Fruit fly (Drosophila melanogaster) whole organism, embryonic: ENCODE data around the gene SuUR.
A peak's percentile ranks its signal among the peaks of the same experiment; 100 is the strongest.

Source experiments
- Atf3 ChIP-seq: fragments of 200-800 bp; sonication (Bioruptor generic); optimal IDR thresholded peaks from 3 replicates; lab custom pipeline; 2016; ENCODE audit warnings: missing biosample characterization, missing genetic modification characterization
- BEAF-32 ChIP-seq: fragments of 200-800 bp; sonication (Bioruptor generic); optimal IDR thresholded peaks from 3 replicates; lab custom pipeline; 2017; ENCODE audit warnings: missing biosample characterization, missing genetic modification characterization, mild to moderate bottlenecking, moderate library complexity, missing genetic modification reagents
- CG10209 ChIP-seq: fragments of 200-800 bp; sonication (Bioruptor generic); optimal IDR thresholded peaks from 3 replicates; lab custom pipeline; 2017; ENCODE audit warnings: missing biosample characterization, mild to moderate bottlenecking, missing genetic modification characterization, missing genetic modification reagents
- CG15011 ChIP-seq: fragments of 200-800 bp; sonication (Bioruptor generic); optimal IDR thresholded peaks from 3 replicates; lab custom pipeline; 2018; ENCODE audit warnings: missing biosample characterization, mild to moderate bottlenecking, missing genetic modification characterization
- CG17359 ChIP-seq: fragments of 200-800 bp; sonication (Bioruptor generic); optimal IDR thresholded peaks from 3 replicates; lab custom pipeline; 2018; ENCODE audit warnings: missing biosample characterization, mild to moderate bottlenecking, missing genetic modification characterization, moderate library complexity
- CG2875 ChIP-seq: fragments of 200-800 bp; sonication (Bioruptor generic); optimal IDR thresholded peaks from 2 replicates; lab custom pipeline; 2017; ENCODE audit warnings: missing biosample characterization, mild to moderate bottlenecking, missing genetic modification characterization, missing genetic modification reagents
- CG3838 ChIP-seq: fragments of 200-800 bp; sonication (Bioruptor generic); optimal IDR thresholded peaks from 3 replicates; lab custom pipeline; 2016; ENCODE audit warnings: missing biosample characterization, missing genetic modification characterization
- CG4820 ChIP-seq: fragments of 200-800 bp; sonication (Bioruptor generic); optimal IDR thresholded peaks from 3 replicates; lab custom pipeline; 2016; ENCODE audit warnings: missing biosample characterization, missing genetic modification characterization
- CG7357 ChIP-seq: fragments of 200-800 bp; sonication (Bioruptor generic); IDR thresholded peaks from 3 replicates; pipeline ENCODE4 v1.3.6; 2022; ENCODE audit warnings: missing biosample characterization, missing genetic modification characterization
- CG8359 ChIP-seq: fragments of 200-800 bp; sonication (Bioruptor generic); optimal IDR thresholded peaks from 2 replicates; lab custom pipeline; 2017; ENCODE audit warnings: missing biosample characterization, mild to moderate bottlenecking, missing genetic modification characterization, borderline replicate concordance
- CG9215 ChIP-seq: fragments of 200-800 bp; sonication (Bioruptor generic); IDR thresholded peaks from 2 replicates; pipeline ENCODE4 v1.3.6; 2022; ENCODE audit warnings: missing biosample characterization, missing genetic modification characterization
- CG9437 ChIP-seq: fragments of 200-800 bp; sonication (Bioruptor generic); optimal IDR thresholded peaks from 2 replicates; lab custom pipeline; 2018; ENCODE audit warnings: missing biosample characterization, mild to moderate bottlenecking, missing genetic modification characterization
- Camta ChIP-seq: fragments of 200-800 bp; sonication (Bioruptor generic); optimal IDR thresholded peaks from 2 replicates; lab custom pipeline; 2016; ENCODE audit warnings: missing biosample characterization, missing genetic modification characterization
- Dek ChIP-seq: fragments of 200-800 bp; sonication (Bioruptor generic); optimal IDR thresholded peaks from 3 replicates; lab custom pipeline; 2019; ENCODE audit warnings: missing biosample characterization, mild to moderate bottlenecking, missing genetic modification characterization, moderate library complexity
- Doc2 ChIP-seq: fragments of 200-800 bp; sonication (Bioruptor generic); IDR thresholded peaks from 2 replicates; pipeline ENCODE4 v1.3.6; 2022; ENCODE audit warnings: missing biosample characterization, missing genetic modification characterization
- Ets97D ChIP-seq: fragments of 200-800 bp; sonication (Bioruptor generic); optimal IDR thresholded peaks from 3 replicates; lab custom pipeline; 2016; ENCODE audit warnings: missing biosample characterization, missing genetic modification characterization
- GATAe ChIP-seq: fragments of 200-800 bp; sonication (Bioruptor generic); conservative IDR thresholded peaks from 2 replicates; pipeline ENCODE4 v1.3.6; 2022; ENCODE audit warnings: missing biosample characterization, missing genetic modification characterization
- Gug ChIP-seq: fragments of 200-800 bp; sonication (Bioruptor generic); IDR thresholded peaks from 4 replicates; pipeline ENCODE4 v1.3.6; 2022; ENCODE audit warnings: missing biosample characterization, missing genetic modification characterization
- Hr39 ChIP-seq: fragments of >200 bp; optimal IDR thresholded peaks from 2 replicates; lab custom pipeline; 2017
- Max ChIP-seq: fragments of 200-800 bp; sonication (Bioruptor generic); optimal IDR thresholded peaks from 2 replicates; lab custom pipeline; 2016; ENCODE audit warnings: missing biosample characterization, mild to moderate bottlenecking, missing genetic modification characterization
- Med ChIP-seq: fragments of 200-800 bp; sonication (Bioruptor generic); peaks from one replicate; lab custom pipeline; 2016; ENCODE audit warnings: missing biosample characterization, missing genetic modification characterization, mild to moderate bottlenecking, inconsistent platforms, moderate library complexity
- Myb ChIP-seq: fragments of 200-800 bp; sonication (Bioruptor generic); optimal IDR thresholded peaks from 2 replicates; lab custom pipeline; 2016; ENCODE audit warnings: missing biosample characterization, missing genetic modification characterization
- Neu2 ChIP-seq: fragments of 200-800 bp; sonication (Bioruptor generic); optimal IDR thresholded peaks from 3 replicates; lab custom pipeline; 2016; ENCODE audit warnings: missing biosample characterization, missing genetic modification characterization, borderline replicate concordance
- Oaz ChIP-seq: fragments of 200-800 bp; sonication (Bioruptor generic); IDR thresholded peaks from 2 replicates; pipeline ENCODE4 v1.3.6; 2022; ENCODE audit warnings: missing biosample characterization, missing genetic modification characterization
- Rfx ChIP-seq: fragments of 200-800 bp; sonication (Bioruptor generic); IDR thresholded peaks from 2 replicates; pipeline ENCODE4 v1.3.6; 2022; ENCODE audit warnings: missing biosample characterization, missing genetic modification characterization
- Sin3A ChIP-seq: fragments of >200 bp; optimal IDR thresholded peaks from 2 replicates; lab custom pipeline; 2018
- Sox100B ChIP-seq: fragments of 200-800 bp; sonication (Bioruptor generic); optimal IDR thresholded peaks from 3 replicates; lab custom pipeline; 2018; ENCODE audit warnings: missing biosample characterization, mild to moderate bottlenecking, missing genetic modification characterization
- ab ChIP-seq: fragments of 200-800 bp; sonication (Bioruptor generic); optimal IDR thresholded peaks from 2 replicates; lab custom pipeline; 2016; ENCODE audit warnings: missing biosample characterization, missing genetic modification characterization
- ac ChIP-seq: fragments of 200-800 bp; sonication (Bioruptor generic); optimal IDR thresholded peaks from 3 replicates; lab custom pipeline; 2017; ENCODE audit warnings: missing biosample characterization, mild to moderate bottlenecking, missing genetic modification characterization
- amos ChIP-seq: fragments of 200-800 bp; sonication (Bioruptor generic); IDR thresholded peaks from 2 replicates; pipeline ENCODE4 v1.3.6; 2022; ENCODE audit warnings: missing biosample characterization, missing genetic modification characterization; ENCODE audit not compliant: partially characterized antibody
- ash1 ChIP-seq: fragments of 200-800 bp; sonication (Bioruptor generic); optimal IDR thresholded peaks from 2 replicates; lab custom pipeline; 2018; ENCODE audit warnings: missing biosample characterization, mild to moderate bottlenecking, missing genetic modification characterization
- corto ChIP-seq: fragments of 200-800 bp; sonication (Bioruptor generic); optimal IDR thresholded peaks from 2 replicates; lab custom pipeline; 2016; ENCODE audit warnings: missing biosample characterization, mild to moderate bottlenecking, missing genetic modification characterization, moderate library complexity
- cwo ChIP-seq: fragments of 200-800 bp; sonication (Bioruptor generic); optimal IDR thresholded peaks from 3 replicates; lab custom pipeline; 2017; ENCODE audit warnings: missing biosample characterization, missing genetic modification characterization, mild to moderate bottlenecking, moderate library complexity, missing genetic modification reagents
- fd102C ChIP-seq: fragments of 200-800 bp; sonication (Bioruptor generic); optimal IDR thresholded peaks from 2 replicates; lab custom pipeline; 2018; ENCODE audit warnings: missing biosample characterization, mild to moderate bottlenecking, missing genetic modification characterization, moderate library complexity
- fu2 ChIP-seq: fragments of 200-800 bp; sonication (Bioruptor generic); optimal IDR thresholded peaks from 2 replicates; lab custom pipeline; 2016; ENCODE audit warnings: missing biosample characterization, missing genetic modification characterization
- ham ChIP-seq: fragments of 200-800 bp; sonication (Bioruptor generic); IDR thresholded peaks from 2 replicates; pipeline ENCODE4 v1.3.6; 2022; ENCODE audit warnings: missing biosample characterization, missing genetic modification characterization
- her ChIP-seq: fragments of 200-800 bp; sonication (Bioruptor generic); optimal IDR thresholded peaks from 2 replicates; lab custom pipeline; 2016; ENCODE audit warnings: missing biosample characterization, missing genetic modification characterization
- onecut ChIP-seq: fragments of 200-800 bp; sonication (Bioruptor generic); IDR thresholded peaks from 2 replicates; pipeline ENCODE4 v1.3.6; 2022; ENCODE audit warnings: missing biosample characterization, missing genetic modification characterization
- pan ChIP-seq, 4 experiments: fragments of >200 bp in 3 of 4; fragments of 200-800 bp in 1 of 4; sonication (Bioruptor generic) in 1 of 4; optimal IDR thresholded peaks in 3 of 4; IDR thresholded peaks in 1 of 4; 2 replicates each; pipeline versions ENCODE4 v1.3.6 to Lab custom; 2017 to 2022; ENCODE audit warnings: missing biosample characterization in 2 of 4, missing genetic modification characterization in 2 of 4, mixed read lengths in 1 of 4
- phol ChIP-seq: fragments of 200-800 bp; sonication (Bioruptor generic); optimal IDR thresholded peaks from 3 replicates; lab custom pipeline; 2018; ENCODE audit warnings: missing biosample characterization, mild to moderate bottlenecking, missing genetic modification characterization, moderate library complexity
- sens ChIP-seq: fragments of 200-800 bp; sonication (Bioruptor generic); peaks from one replicate; lab custom pipeline; 2016; ENCODE audit warnings: missing biosample characterization, missing genetic modification characterization
- slou ChIP-seq: fragments of 200-800 bp; sonication (Bioruptor generic); optimal IDR thresholded peaks from 3 replicates; lab custom pipeline; 2016; ENCODE audit warnings: missing biosample characterization, missing genetic modification characterization
- so ChIP-seq: fragments of 200-800 bp; sonication (Bioruptor generic); IDR thresholded peaks from 3 replicates; pipeline ENCODE4 v1.3.6; 2022; ENCODE audit warnings: missing biosample characterization, missing genetic modification characterization
- tap ChIP-seq: fragments of 200-800 bp; optimal IDR thresholded peaks from 3 replicates; lab custom pipeline; 2019; ENCODE audit warnings: missing biosample characterization, mild to moderate bottlenecking, missing genetic modification characterization, moderate library complexity
- vfl ChIP-seq: fragments of 200-800 bp; sonication (Bioruptor generic); optimal IDR thresholded peaks from 2 replicates; lab custom pipeline; 2016; ENCODE audit warnings: missing biosample characterization, missing genetic modification characterization
- vnd ChIP-seq: fragments of 200-800 bp; sonication (Bioruptor generic); IDR thresholded peaks from 3 replicates; pipeline ENCODE4 v1.3.6; 2022; ENCODE audit warnings: missing biosample characterization, missing genetic modification characterization; ENCODE audit not compliant: partially characterized antibody
- zfh1 ChIP-seq: fragments of 200-800 bp; sonication (Bioruptor generic); IDR thresholded peaks from 3 replicates; pipeline ENCODE4 v1.3.6; 2022; ENCODE audit warnings: missing biosample characterization, missing genetic modification characterization

The SuUR gene

dm6 chr3L:11093046-11093520 is 28.3 kb downstream of the SuUR start, which contains the start of gene JIL-1 (continued):
- no peak for TF ChIP-seq CG2875 (GFP tag; lab: Kevin White, UChicago)
- no peak for TF ChIP-seq ash1 (GFP tag; lab: Kevin White, UChicago)
- peak; percentile 67 for TF ChIP-seq Max (GFP tag; lab: Kevin White, UChicago)
- peak; percentile 29 for TF ChIP-seq Sox100B
- TF ChIP-seq Gug (GFP tag; lab: Robert Waterston, UW), result peak; percentile 80
- TF ChIP-seq Doc2, result no peak
- TF ChIP-seq fu2 (GFP tag; lab: Kevin White, UChicago), result peak; percentile 53
- TF ChIP-seq tap (tag; lab: Kevin White, UChicago), result no peak
- TF ChIP-seq ham, result peak; percentile 40; the same call in 1 of the 2 replicates
- TF ChIP-seq Hr39 (lab: Kevin White, UChicago), result no peak
- peak; percentile 52 for TF ChIP-seq CG4820 (GFP tag; lab: Kevin White, UChicago)
- peak; percentile 89 for TF ChIP-seq BEAF-32 (GFP tag; lab: Kevin White, UChicago)
- TF ChIP-seq her (GFP tag; lab: Kevin White, UChicago), result no peak
- no peak for TF ChIP-seq fd102C
- 0 out of 3 replicates have a peak, but pooled peaks have one; percentile 45 for TF ChIP-seq CG7357 (GFP tag; lab: Robert Waterston, UW)
- TF ChIP-seq GATAe, result no peak
- TF ChIP-seq Rfx (GFP tag; lab: Robert Waterston, UW), result peak; percentile 94
- TF ChIP-seq, all 482 proteins: peak for 318

dm6 chr3L:11094279-11094678 is 29.5 kb downstream of the SuUR start:
- TF ChIP-seq sens, result peak; percentile 57
- no peak for TF ChIP-seq Oaz
- TF ChIP-seq, all 482 proteins: peak for 1

- TF ChIP-seq pan (optimal IDR thresholded peaks at IDR 0.05; lab: Kevin White, UChicago) (no peak), pan (GFP tag; optimal IDR thresholded peaks at IDR 0.05 in 1 of 2, IDR thresholded peaks at IDR 0.05 in 1 of 2) (no peak), zfh1 (GFP tag; lab: Robert Waterston, UW) (0 out of 3 replicates have a peak, but pooled peaks have one; percentile 32), Camta (no peak), Neu2 (no peak), Med (GFP tag; lab: Kevin White, UChicago) (peak; percentile 89), Doc2 (no peak), Atf3 (GFP tag; lab: Kevin White, UChicago) (no peak), Ets97D (GFP tag; lab: Kevin White, UChicago) (peak; percentile 34), ab (GFP tag; lab: Kevin White, UChicago) (no peak), ac (GFP tag; lab: Kevin White, UChicago) (no peak), cwo (GFP tag; lab: Kevin White, UChicago) (peak; percentile 28), corto (peak; percentile 16), onecut (GFP tag; lab: Robert Waterston, UW) (peak; percentile 45; the same call in 1 of the 2 replicates), phol (tag; lab: Kevin White, UChicago) (no peak), vnd (no peak), CG8359 (GFP tag; lab: Kevin White, UChicago) (no peak), amos (GFP tag; lab: Robert Waterston, UW) (no peak), Sin3A (lab: Kevin White, UChicago) (no peak), so (GFP tag; lab: Robert Waterston, UW) (peak; percentile 40; the same call in 1 of the 3 replicates), CG9215 (GFP tag; lab: Robert Waterston, UW) (no peak), Myb (GFP tag; lab: Kevin White, UChicago) (peak; percentile 93), CG9437 (GFP tag; lab: Kevin White, UChicago) (no peak), vfl (no peak), Dek (tag; lab: Kevin White, UChicago) (peak; percentile 10), CG3838 (GFP tag; lab: Kevin White, UChicago) (no peak), CG15011 (GFP tag; lab: Kevin White, UChicago) (no peak), CG10209 (peak; percentile 19), CG17359 (tag; lab: Kevin White, UChicago) (peak; percentile 14), slou (no peak)
These were observed 31.6 kb downstream of the SuUR start, which contains the start of the genes CG46439, Iyd and CG33947 for dm6 chr3L:11096195-11096908. TSS of gene CG46439 (minus strand) at chr3L:11096245. TSS of gene Iyd (minus strand) at chr3L:11096245. TSS of gene CG33947 (plus strand) at chr3L:11096496.
